Worm (Caenorhabditis elegans): Measurements from ENCODE around the gene cogc-2.

DNA sequence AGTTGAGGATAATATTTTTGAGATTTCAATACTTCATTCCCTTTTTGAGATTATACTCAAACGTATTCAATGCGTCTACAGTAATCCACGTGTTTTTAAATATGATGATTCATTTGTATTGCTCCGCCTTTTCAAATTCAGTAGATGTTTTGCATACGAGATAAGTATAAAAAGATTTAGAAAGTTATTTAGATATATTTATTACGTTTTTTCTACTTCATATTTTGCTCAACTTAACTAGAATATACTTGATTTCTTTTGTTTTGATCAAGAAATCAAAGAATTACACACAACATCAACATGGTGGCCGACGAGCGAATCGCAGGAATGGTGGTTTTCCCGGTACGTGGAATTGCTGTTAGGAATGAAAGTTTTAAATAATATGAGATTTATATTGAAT lies 18.3 kb upstream of the cogc-2 start, which contains the start of gene srx-50:
- TF ChIP-seq efl-1 (optimal IDR thresholded peaks at IDR 0.05) (no peak), efl-1 (GFP tag; optimal IDR thresholded peaks at IDR 0.05 in 1 of 2) (no peak), ceh-82 (tag; optimal IDR thresholded peaks at IDR 0.05) (no peak), nhr-237 (tag; optimal IDR thresholded peaks at IDR 0.05) (no peak), nhr-28 (tag; optimal IDR thresholded peaks at IDR 0.05) (no peak), ceh-90 (tag; optimal IDR thresholded peaks at IDR 0.05) (no peak), egl-27 (tag; optimal IDR thresholded peaks at IDR 0.05) (no peak), skn-1 (tag; optimal IDR thresholded peaks at IDR 0.05) (no peak), pag-3 (tag; optimal IDR thresholded peaks at IDR 0.05; ENCODE audit: borderline replicate concordance, insufficient read depth) (no peak), lsy-2 (tag; optimal IDR thresholded peaks at IDR 0.05) (no peak), nhr-11 (tag; optimal IDR thresholded peaks at IDR 0.05) (no peak), snpc-4 (tag; optimal IDR thresholded peaks at IDR 0.05) (no peak), dpl-1 (GFP tag; optimal IDR thresholded peaks at IDR 0.05) (no peak), pqm-1 (tag; optimal IDR thresholded peaks at IDR 0.05) (no peak)
